Fruit fly (Drosophila melanogaster): ENCODE measurements around the gene CG32984.

- TF ChIP-seq CG31627 (GFP tag; optimal IDR thresholded peaks at IDR 0.05) (no peak), Sox102F (GFP tag; optimal IDR thresholded peaks at IDR 0.05) (no peak), Eip78C (GFP tag) (no peak), fd85E (GFP tag; optimal IDR thresholded peaks at IDR 0.05) (no peak), vri (GFP tag; optimal IDR thresholded peaks at IDR 0.05) (no peak), salr (GFP tag; optimal IDR thresholded peaks at IDR 0.05) (no peak), Blimp-1 (GFP tag; optimal IDR thresholded peaks at IDR 0.05) (no peak), CG11762 (GFP tag; optimal IDR thresholded peaks at IDR 0.05; ENCODE audit: insufficient read depth) (no peak), CG4318 (GFP tag; optimal IDR thresholded peaks at IDR 0.05) (no peak), CG16779 (tag; optimal IDR thresholded peaks at IDR 0.05) (no peak), Hr39 (GFP tag; optimal IDR thresholded peaks at IDR 0.05) (no peak)
Measured at dm6 chr2L:8915709-8916108, 49.0 kb upstream of the CG32984 start.
